Worm (Caenorhabditis elegans) whole organism, young adult: Measurements from ENCODE around the gene inx-8.

Experiments
- B0019.2 ChIP-seq: fragments of 200-800 bp; sonication (Bioruptor generic); conservative IDR thresholded peaks from 2 replicates; pipeline ENCODE4 v1.3.6; 2022; ENCODE audit warnings: missing genetic modification reagents, missing genetic modification characterization, missing compliant biosample characterization
- B0336.3 ChIP-seq: fragments of 200-800 bp; sonication (Bioruptor generic); IDR thresholded peaks from 2 replicates; pipeline ENCODE4 v1.3.6; 2022; ENCODE audit warnings: missing genetic modification characterization, missing compliant biosample characterization
- F22D6.2 ChIP-seq: sonication (generic microtip); optimal IDR thresholded peaks from 2 replicates; lab custom pipeline; 2016; ENCODE audit warnings: mild to moderate bottlenecking, missing genetic modification characterization, missing compliant biosample characterization
- F39B2.1 ChIP-seq: fragments of 200-800 bp; sonication (Bioruptor generic); IDR thresholded peaks from 2 replicates; pipeline ENCODE4 v1.3.6; 2022; ENCODE audit warnings: missing genetic modification reagents, missing genetic modification characterization, missing compliant biosample characterization
- K11D2.4 ChIP-seq: fragments of 200-800 bp; sonication (Bioruptor generic); IDR thresholded peaks from 2 replicates; pipeline ENCODE4 v1.3.6; 2022; ENCODE audit warnings: missing genetic modification reagents, missing genetic modification characterization, missing compliant biosample characterization
- Y67H2A.10 ChIP-seq: fragments of 200-800 bp; sonication (Bioruptor generic); conservative IDR thresholded peaks from 2 replicates; pipeline ENCODE4 v1.3.6; 2022; ENCODE audit warnings: missing genetic modification reagents, missing genetic modification characterization, missing compliant biosample characterization
- atf-7 ChIP-seq: sonication (generic microtip); optimal IDR thresholded peaks from 2 replicates; lab custom pipeline; 2017; ENCODE audit warnings: mild to moderate bottlenecking, missing genetic modification characterization, missing compliant biosample characterization
- athp-1 ChIP-seq: sonication (generic microtip); optimal IDR thresholded peaks from 2 replicates; lab custom pipeline; 2017; ENCODE audit warnings: mild to moderate bottlenecking, missing genetic modification characterization, missing compliant biosample characterization
- attf-5 ChIP-seq: fragments of 200-800 bp; sonication (Bioruptor generic); optimal IDR thresholded peaks from 2 replicates; lab custom pipeline; 2018; ENCODE audit warnings: mild to moderate bottlenecking, missing genetic modification characterization, missing compliant biosample characterization
- die-1 ChIP-seq: sonication (generic microtip); optimal IDR thresholded peaks from 2 replicates; lab custom pipeline; 2016; ENCODE audit warnings: missing genotype, mild to moderate bottlenecking, missing genetic modification characterization, missing compliant biosample characterization
- fkh-3 ChIP-seq: sonication (generic microtip); optimal IDR thresholded peaks from 2 replicates; lab custom pipeline; 2016; ENCODE audit warnings: mild to moderate bottlenecking, missing genetic modification characterization, missing compliant biosample characterization
- hmg-1.2 ChIP-seq: fragments of 200-800 bp; sonication (Bioruptor generic); IDR thresholded peaks from 2 replicates; pipeline ENCODE4 v1.3.6; 2022; ENCODE audit warnings: missing genetic modification reagents, missing genetic modification characterization, missing compliant biosample characterization
- hsf-1 ChIP-seq: fragments of 200-800 bp; sonication (Bioruptor generic); IDR thresholded peaks from 2 replicates; pipeline ENCODE4 v1.3.6; 2022; ENCODE audit warnings: missing genetic modification reagents, missing genetic modification characterization, missing compliant biosample characterization
- lin-35 ChIP-seq, 3 experiments: fragments of 150-350 bp in 2 of 3; sonication (generic microtip) in 1 of 3; optimal IDR thresholded peaks; 2 replicates each; lab custom pipeline; 2014 to 2018; ENCODE audit warnings: missing biosample characterization in 3 of 3, missing genetic modification characterization in 3 of 3, missing genetic modification reagents in 3 of 3
- lin-40 ChIP-seq: sonication (generic microtip); optimal IDR thresholded peaks from 2 replicates; lab custom pipeline; 2016; ENCODE audit warnings: missing genetic modification characterization, mild to moderate bottlenecking, missing compliant biosample characterization, missing genotype, missing genetic modification reagents
- madf-6 ChIP-seq: fragments of 200-800 bp; sonication (Bioruptor generic); IDR thresholded peaks from 2 replicates; pipeline ENCODE4 v1.3.6; 2022; ENCODE audit warnings: missing genetic modification reagents, missing genetic modification characterization, missing compliant biosample characterization
- nhr-80 ChIP-seq: sonication (generic microtip); optimal IDR thresholded peaks from 2 replicates; lab custom pipeline; 2016; ENCODE audit warnings: missing genetic modification characterization, missing compliant biosample characterization
- rcor-1 ChIP-seq: fragments of 200-800 bp; sonication (Bioruptor generic); IDR thresholded peaks from 2 replicates; pipeline ENCODE4 v1.3.6; 2022; ENCODE audit warnings: missing genetic modification reagents, missing genetic modification characterization, missing compliant biosample characterization
- sdz-38 ChIP-seq: sonication (generic microtip); optimal IDR thresholded peaks from 2 replicates; lab custom pipeline; 2016; ENCODE audit warnings: missing genotype, missing genetic modification characterization, missing compliant biosample characterization
- somi-1 ChIP-seq: fragments of 200-800 bp; sonication (Bioruptor generic); optimal IDR thresholded peaks from 2 replicates; lab custom pipeline; 2018; ENCODE audit warnings: mild to moderate bottlenecking, missing genetic modification characterization, missing compliant biosample characterization
- sptf-2 ChIP-seq: fragments of 200-800 bp; sonication (Bioruptor generic); optimal IDR thresholded peaks from 2 replicates; lab custom pipeline; 2018; ENCODE audit warnings: mild to moderate bottlenecking, missing genetic modification characterization, missing compliant biosample characterization
- unc-62 ChIP-seq: fragments of 150-350 bp; optimal IDR thresholded peaks from 2 replicates; lab custom pipeline; 2014; ENCODE audit warnings: missing biosample characterization, missing genetic modification reagents, missing genetic modification characterization
- xnd-1 ChIP-seq: sonication (generic microtip); optimal IDR thresholded peaks from 2 replicates; lab custom pipeline; 2016; ENCODE audit warnings: missing genotype, missing genetic modification reagents, missing genetic modification characterization, missing compliant biosample characterization
- ztf-26 ChIP-seq: sonication (generic microtip); optimal IDR thresholded peaks from 2 replicates; lab custom pipeline; 2017; ENCODE audit warnings: missing genetic modification characterization, missing compliant biosample characterization

The inx-8 gene

ce11 chrIV:11718653-11719052, 45.0 kb downstream of the inx-8 start:
- peak; percentile 37 for TF ChIP-seq somi-1 (GFP tag; lab: Kevin White, UChicago)
- peak; percentile 38 for TF ChIP-seq ztf-26 (tag; lab: Kevin White, UChicago)
- TF ChIP-seq lin-40 (tag; lab: Kevin White, UChicago), result no peak
- peak; percentile 49; the same call in 1 of the 2 replicates for TF ChIP-seq hmg-1.2
- TF ChIP-seq, all 124 proteins: peak for 3

ce11 chrIV:11721878-11722277, 48.2 kb downstream of the inx-8 start:
- TF ChIP-seq nhr-80 (tag; lab: Kevin White, UChicago), result peak; percentile 54
- TF ChIP-seq B0019.2 (GFP tag; lab: Robert Waterston, UW), result no peak

- TF ChIP-seq sdz-38 (tag; lab: Kevin White, UChicago), result no peak
- TF ChIP-seq atf-7, result no peak
- TF ChIP-seq Y67H2A.10 (GFP tag; lab: Robert Waterston, UW), result no peak
- no peak for TF ChIP-seq rcor-1 (GFP tag; lab: Robert Waterston, UW)
- TF ChIP-seq attf-5 (GFP tag; lab: Kevin White, UChicago), result no peak
- no peak for TF ChIP-seq F22D6.2
- no peak for TF ChIP-seq fkh-3
- no peak for TF ChIP-seq madf-6 (GFP tag; lab: Robert Waterston, UW)
- TF ChIP-seq F39B2.1 (GFP tag; lab: Robert Waterston, UW), result no peak
- no peak for TF ChIP-seq K11D2.4
- TF ChIP-seq sptf-2 (GFP tag; lab: Kevin White, UChicago), result no peak
- TF ChIP-seq athp-1 (tag; lab: Kevin White, UChicago), result no peak
- TF ChIP-seq hsf-1 (GFP tag; lab: Robert Waterston, UW), result no peak
- TF ChIP-seq unc-62 (GFP tag; lab: Kevin White, UChicago), result no peak
- no peak for TF ChIP-seq B0336.3 (GFP tag; lab: Robert Waterston, UW)
- TF ChIP-seq die-1, result no peak
- TF ChIP-seq xnd-1 (tag; lab: Kevin White, UChicago), result no peak
- no peak for TF ChIP-seq lin-35 (GFP tag; optimal IDR thresholded peaks at IDR 0.05; lab: Kevin White, UChicago)
These were observed 49.6 kb downstream of the inx-8 start for ce11 chrIV:11723255-11723654.
